Worm (Caenorhabditis elegans) whole organism, L3 larva: Measurements from ENCODE around the gene srh-167.
"Not testable (repeated sequence)": the region's sequence is repeated elsewhere in the genome, so short reads cannot be mapped to it uniquely, and the experiment has no call there.

Experiments used
- aly-2 ChIP-seq: fragments of 150-350 bp; optimal IDR thresholded peaks from 2 replicates; lab custom pipeline; 2014; ENCODE audit warnings: missing biosample characterization, missing genetic modification characterization
- ceh-16 ChIP-seq: sonication (generic microtip); optimal IDR thresholded peaks from 2 replicates; lab custom pipeline; 2017; ENCODE audit warnings: missing biosample characterization, missing genetic modification characterization
- ceh-28 ChIP-seq: fragments of 150-350 bp; optimal IDR thresholded peaks from 2 replicates; lab custom pipeline; 2014; ENCODE audit warnings: missing biosample characterization, missing genetic modification reagents, missing genetic modification characterization
- ceh-82 ChIP-seq: fragments of 150-350 bp; optimal IDR thresholded peaks from 2 replicates; lab custom pipeline; 2014; ENCODE audit warnings: missing biosample characterization, missing genetic modification characterization
- ceh-9 ChIP-seq: sonication (generic microtip); optimal IDR thresholded peaks from 2 replicates; lab custom pipeline; 2018; ENCODE audit warnings: missing biosample characterization, missing genetic modification characterization
- egl-5 ChIP-seq: fragments of 150-350 bp; optimal IDR thresholded peaks from 2 replicates; lab custom pipeline; 2017; ENCODE audit warnings: missing biosample characterization, missing genetic modification reagents, missing genetic modification characterization, inconsistent platforms
- elt-1 ChIP-seq: fragments of 150-350 bp; optimal IDR thresholded peaks from 2 replicates; lab custom pipeline; 2014; ENCODE audit warnings: missing biosample characterization, missing genetic modification characterization
- elt-2 ChIP-seq: sonication (generic microtip); optimal IDR thresholded peaks from 2 replicates; lab custom pipeline; 2016; ENCODE audit warnings: missing genetic modification reagents, mild to moderate bottlenecking, missing genetic modification characterization, missing compliant biosample characterization
- elt-3 ChIP-seq, 3 experiments: fragments of 150-350 bp in 1 of 3; sonication (generic microtip) in 2 of 3; optimal IDR thresholded peaks; 2 replicates in 2 of 3; 4 replicates in 1 of 3; lab custom pipeline; 2014 to 2017; ENCODE audit warnings: missing biosample characterization in 3 of 3, missing genetic modification characterization in 3 of 3
- eor-1 ChIP-seq, 2 experiments: fragments of 150-350 bp; optimal IDR thresholded peaks; 2 replicates each; lab custom pipeline; 2014 to 2018; ENCODE audit warnings: missing biosample characterization in 2 of 2, missing genetic modification characterization in 2 of 2
- fkh-2 ChIP-seq: fragments of 150-350 bp; optimal IDR thresholded peaks from 2 replicates; lab custom pipeline; 2014; ENCODE audit warnings: missing biosample characterization, missing genetic modification reagents, missing genetic modification characterization
- hmg-11 ChIP-seq: sonication (generic microtip); optimal IDR thresholded peaks from 2 replicates; lab custom pipeline; 2016; ENCODE audit warnings: missing genetic modification characterization, missing compliant biosample characterization
- lin-15B ChIP-seq: fragments of 150-350 bp; optimal IDR thresholded peaks from 2 replicates; lab custom pipeline; 2014; ENCODE audit warnings: missing biosample characterization, missing genetic modification characterization
- mml-1 ChIP-seq: fragments of 150-350 bp; sonication (generic microtip); optimal IDR thresholded peaks from 3 replicates; lab custom pipeline; 2014; ENCODE audit warnings: missing biosample characterization, missing genetic modification characterization
- nfya-1 ChIP-seq: sonication (generic microtip); optimal IDR thresholded peaks from 2 replicates; lab custom pipeline; 2017; ENCODE audit warnings: missing genetic modification characterization, mild to moderate bottlenecking, missing compliant biosample characterization, antibody characterized with exemption, moderate library complexity; ENCODE audit not compliant: insufficient read depth
- nhr-12 ChIP-seq: fragments of 150-350 bp; optimal IDR thresholded peaks from 2 replicates; lab custom pipeline; 2014; ENCODE audit warnings: missing biosample characterization, missing genetic modification characterization
- nhr-23 ChIP-seq: fragments of 150-350 bp; optimal IDR thresholded peaks from 2 replicates; lab custom pipeline; 2014; ENCODE audit warnings: missing biosample characterization, missing genetic modification reagents, missing genetic modification characterization
- nhr-43 ChIP-seq: sonication (generic microtip); optimal IDR thresholded peaks from 2 replicates; lab custom pipeline; 2016; ENCODE audit warnings: mild to moderate bottlenecking, missing genetic modification characterization, missing compliant biosample characterization; ENCODE audit not compliant: poor library complexity, severe bottlenecking
- nhr-67 ChIP-seq: fragments of 150-350 bp; optimal IDR thresholded peaks from 2 replicates; lab custom pipeline; 2014; ENCODE audit warnings: missing biosample characterization, missing genetic modification characterization
- nhr-76 ChIP-seq: fragments of 150-350 bp; sonication (generic microtip); optimal IDR thresholded peaks from 5 replicates; lab custom pipeline; 2014; ENCODE audit warnings: missing biosample characterization, missing genetic modification characterization
- snpc-4 ChIP-seq: fragments of 150-350 bp; optimal IDR thresholded peaks from 2 replicates; lab custom pipeline; 2014; ENCODE audit warnings: missing biosample characterization, missing genetic modification characterization
- unc-39 ChIP-seq: sonication (generic microtip); optimal IDR thresholded peaks from 4 replicates; lab custom pipeline; 2017; ENCODE audit warnings: missing biosample characterization, missing genetic modification characterization
- zag-1 ChIP-seq: fragments of 150-350 bp; optimal IDR thresholded peaks from 2 replicates; lab custom pipeline; 2014; ENCODE audit warnings: missing biosample characterization, missing genetic modification characterization
- ztf-11 ChIP-seq: fragments of 150-350 bp; optimal IDR thresholded peaks from 2 replicates; lab custom pipeline; 2014; ENCODE audit warnings: missing biosample characterization, missing genetic modification characterization
- ztf-4 ChIP-seq: fragments of 150-350 bp; optimal IDR thresholded peaks from 2 replicates; lab custom pipeline; 2014; ENCODE audit warnings: missing biosample characterization, missing genetic modification characterization

The srh-167 gene

ce11 chrV:16374676-16375075 lies 41.2 kb downstream of the srh-167 start, which contains the start of gene srv-34:
srv-34 (minus strand) TSS chrV:16374776.
- TF ChIP-seq ceh-16 (no peak), ceh-82 (tag; lab: Kevin White, UChicago) (no peak)
- TF ChIP-seq, all 47 proteins: peak for 0

DNA sequence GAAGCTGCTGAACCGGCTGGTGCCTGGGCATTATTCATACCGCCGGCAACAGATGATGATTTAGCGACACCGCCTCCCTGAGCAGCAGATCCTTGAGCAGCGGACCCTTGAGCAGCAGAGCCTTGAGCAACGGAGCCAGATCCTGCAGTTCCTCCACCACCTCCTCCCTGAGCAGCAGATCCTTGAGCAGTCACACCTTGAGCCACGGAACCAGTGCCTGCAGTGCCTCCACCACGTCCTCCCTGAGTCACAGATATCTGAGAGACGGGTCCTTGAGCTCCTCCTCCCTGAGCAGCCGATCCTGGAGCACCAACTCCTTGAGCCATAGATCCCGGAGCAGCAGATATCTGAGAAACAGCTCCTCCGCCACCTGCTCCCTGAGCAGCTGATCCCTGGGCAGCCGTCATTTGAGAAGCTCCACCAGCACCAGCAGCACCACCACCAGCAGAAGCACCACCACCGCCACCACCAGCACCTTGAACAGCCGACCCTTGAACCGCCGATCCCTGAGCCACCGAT lies 43.0 kb downstream of the srh-167 start:
- TF ChIP-seq mml-1 (tag; lab: Kevin White, UChicago) (no peak), nhr-43 (no peak)

DNA sequence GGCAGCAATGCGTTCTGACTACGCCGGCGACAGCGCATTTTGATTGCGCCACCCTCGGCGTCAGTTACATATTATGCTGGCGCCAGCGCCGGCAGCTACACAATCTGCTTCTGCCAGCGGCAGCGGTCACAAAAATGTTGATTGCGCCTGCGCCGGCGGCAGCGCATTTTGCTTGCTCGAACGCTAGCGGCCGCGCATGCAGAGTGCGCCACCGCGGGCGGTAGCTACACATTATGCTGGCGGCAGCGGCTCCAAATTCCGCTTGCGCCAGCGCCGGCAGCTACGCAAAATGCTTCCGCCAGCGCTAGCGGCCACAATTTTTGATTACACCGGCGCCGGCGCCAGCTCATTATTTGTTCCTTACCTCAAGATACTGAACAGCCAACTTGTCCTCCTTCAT lies 43.7 kb downstream of the srh-167 start:
- TF ChIP-seq lin-15B (tag; lab: Kevin White, UChicago) (no peak), unc-39 (tag; lab: Kevin White, UChicago) (no peak), ceh-28 (tag; lab: Kevin White, UChicago) (no peak), snpc-4 (no peak), mml-1 (tag; lab: Kevin White, UChicago) (no peak), egl-5 (tag; lab: Kevin White, UChicago) (no peak), zag-1 (no peak), ceh-9 (tag; lab: Kevin White, UChicago) (no peak)

ce11 chrV:16377849-16378248 lies 44.3 kb downstream of the srh-167 start, which contains the start of gene F13A7.1:
F13A7.1 (minus strand) TSS chrV:16377949.
- TF ChIP-seq nfya-1 (tag; lab: Kevin White, UChicago) (no peak), elt-2 (no peak), zag-1 (no peak), ztf-4 (tag; lab: Kevin White, UChicago) (no peak), nhr-76 (no peak)

DNA sequence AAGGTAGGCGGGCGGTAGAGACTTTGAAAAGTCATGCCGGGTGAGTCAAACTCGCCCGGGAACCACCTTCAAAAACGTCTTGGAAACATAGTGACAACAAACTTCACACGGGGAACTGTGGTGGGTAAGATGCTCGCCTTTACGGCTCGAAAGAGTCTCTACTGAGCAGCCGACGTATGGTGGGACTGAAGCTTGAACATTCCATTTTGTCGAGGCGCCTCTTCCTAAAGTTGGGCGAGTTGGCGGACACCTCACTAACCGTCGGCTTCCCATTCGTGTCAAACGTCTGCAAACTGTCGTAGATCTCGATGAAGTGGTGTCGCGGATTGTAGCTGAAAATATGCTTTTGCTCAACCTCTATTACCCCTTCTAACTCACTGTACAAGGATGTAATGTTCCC lies 49.4 kb downstream of the srh-167 start:
- TF ChIP-seq elt-3 (tag; optimal IDR thresholded peaks at IDR 0.05; lab: Kevin White, UChicago) (no peak), aly-2 (tag; lab: Kevin White, UChicago) (no peak), ceh-16 (no peak), ceh-82 (tag; lab: Kevin White, UChicago) (no peak), eor-1 (tag; optimal IDR thresholded peaks at IDR 0.05; lab: Kevin White, UChicago) (no peak), hmg-11 (tag; lab: Kevin White, UChicago) (no peak), nhr-23 (no peak), ceh-9 (tag; lab: Kevin White, UChicago) (no peak), nhr-76 (no peak), nhr-12 (tag; lab: Kevin White, UChicago) (no peak), lin-15B (tag; lab: Kevin White, UChicago) (no peak), elt-1 (no peak)

DNA sequence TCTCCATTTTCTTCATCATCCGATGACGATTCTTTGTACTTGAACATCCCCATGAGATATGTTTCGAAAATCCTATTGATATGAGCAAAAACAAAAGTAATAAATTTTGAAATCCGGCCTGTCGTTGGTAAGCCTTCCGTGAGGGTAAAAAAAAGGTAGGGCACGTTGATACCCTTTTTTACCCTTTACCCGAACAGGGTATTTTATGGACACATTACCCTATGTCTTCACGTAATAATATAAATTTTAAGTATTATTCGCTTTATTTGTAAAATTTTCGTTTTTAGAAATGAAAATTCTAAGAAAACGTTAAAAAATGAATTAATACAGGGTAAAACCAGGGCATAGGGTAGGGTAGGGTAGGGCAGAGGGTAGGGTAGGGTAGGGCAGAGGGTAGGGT lies 50.2 kb downstream of the srh-167 start, which contains the start of gene F13A7.7:
Gene F13A7.7, minus strand, starts transcription at position 101 of the 400 bp plus-strand sequence.
- TF ChIP-seq ztf-11 (tag; lab: Kevin White, UChicago); fkh-2 (tag; lab: Kevin White, UChicago); nhr-67: not testable (repeated sequence)
